Worm (Caenorhabditis elegans): ENCODE results near the gene snu-13.

DNA sequence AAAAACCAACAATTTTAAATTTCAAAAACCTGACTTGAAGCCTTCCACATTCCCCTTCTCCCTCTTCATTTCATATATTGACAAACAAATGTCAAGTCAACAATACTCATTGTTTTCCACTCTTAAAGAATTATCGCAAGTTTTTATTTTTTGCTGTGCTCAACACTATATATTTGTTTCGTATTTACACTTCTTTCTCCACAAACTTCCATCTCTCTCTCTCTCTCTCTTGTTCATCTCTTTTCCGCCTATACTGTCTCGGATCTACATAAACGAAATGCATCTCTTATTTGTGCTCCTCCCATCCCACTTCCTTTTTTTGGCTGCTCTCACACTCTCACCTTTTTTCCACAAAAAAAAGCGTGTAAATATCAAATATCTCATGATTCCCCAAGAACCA lies 45.7 kb downstream of the snu-13 start, which contains the start of gene C14A4.12:
- TF ChIP-seq xnd-1 (tag; optimal IDR thresholded peaks at IDR 0.05) = no peak
- no peak for TF ChIP-seq Y95B8A.8 (GFP tag; IDR thresholded peaks at IDR 0.05)
- no peak for TF ChIP-seq dpff-1 (tag; optimal IDR thresholded peaks at IDR 0.05)
- no peak for TF ChIP-seq F23B12.7 (tag; optimal IDR thresholded peaks at IDR 0.05; ENCODE audit: insufficient read depth)
- TF ChIP-seq hmg-1.2 (GFP tag; IDR thresholded peaks at IDR 0.05) = no peak
- TF ChIP-seq C06A6.2 (GFP tag; conservative IDR thresholded peaks at IDR 0.05) = no peak
- no peak for TF ChIP-seq sea-2 (GFP tag; IDR thresholded peaks at IDR 0.05)
- TF ChIP-seq nfyb-1 (GFP tag; IDR thresholded peaks at IDR 0.05) = no peak
- no peak for TF ChIP-seq ztf-3 (GFP tag; optimal IDR thresholded peaks at IDR 0.05)

All from whole organism, young adult.